Fruit fly (Drosophila melanogaster): ENCODE measurements around the gene Nepl15.

DNA sequence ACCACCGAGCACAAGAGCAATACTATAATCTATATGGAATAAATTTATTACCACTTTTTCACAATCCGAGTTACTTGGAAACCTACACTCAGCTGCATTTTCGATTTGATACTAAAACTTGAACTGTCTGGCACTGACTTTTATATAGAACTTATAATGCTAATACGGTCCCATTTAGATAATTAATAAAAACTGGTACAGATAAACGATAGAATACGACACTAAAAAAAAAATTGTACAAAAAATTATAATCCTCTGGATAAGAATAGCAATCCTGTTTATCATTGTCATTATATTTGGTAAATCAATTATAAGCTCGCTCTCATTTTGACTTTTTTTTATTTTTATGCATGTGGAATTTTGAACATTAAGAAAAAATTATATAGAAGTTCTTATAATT lies 4.2 kb upstream of the Nepl15 start, which contains the start of gene CG43093:
- TF ChIP-seq Clk (GFP tag; optimal IDR thresholded peaks at IDR 0.05) (no peak), CG5204 (GFP tag; optimal IDR thresholded peaks at IDR 0.05) (no peak), CG7101 (tag; optimal IDR thresholded peaks at IDR 0.05) (no peak), cic (GFP tag; optimal IDR thresholded peaks at IDR 0.05) (no peak), CG14711 (tag; optimal IDR thresholded peaks at IDR 0.05) (no peak)

Data from whole organism, adult.